Worm (Caenorhabditis elegans) whole organism, L2 larva: Measurements from ENCODE around the gene T07D1.3.

Experiments used
- ama-1 ChIP-seq: fragments of 150-350 bp; optimal IDR thresholded peaks from 2 replicates; lab custom pipeline; 2018; ENCODE audit warnings: inconsistent platforms
- blmp-1 ChIP-seq: sonication (generic microtip); optimal IDR thresholded peaks from 2 replicates; lab custom pipeline; 2017; ENCODE audit warnings: missing genetic modification characterization, mild to moderate bottlenecking, missing compliant biosample characterization, antibody characterized with exemption, moderate library complexity; ENCODE audit not compliant: insufficient read depth
- ceh-82 ChIP-seq: fragments of 150-350 bp; optimal IDR thresholded peaks from 2 replicates; lab custom pipeline; 2014; ENCODE audit warnings: missing biosample characterization, missing genetic modification characterization
- nhr-10 ChIP-seq: sonication (generic microtip); optimal IDR thresholded peaks from 2 replicates; lab custom pipeline; 2017; ENCODE audit warnings: missing biosample characterization, missing genetic modification characterization
- nhr-12 ChIP-seq: fragments of 150-350 bp; optimal IDR thresholded peaks from 2 replicates; lab custom pipeline; 2014; ENCODE audit warnings: missing biosample characterization, missing genetic modification characterization
- nhr-23 ChIP-seq: fragments of 150-350 bp; optimal IDR thresholded peaks from 2 replicates; lab custom pipeline; 2014; ENCODE audit warnings: missing biosample characterization, missing genetic modification reagents, missing genetic modification characterization
- unc-39 ChIP-seq: fragments of 150-350 bp; optimal IDR thresholded peaks from 2 replicates; lab custom pipeline; 2014; ENCODE audit warnings: missing biosample characterization, missing genetic modification characterization
- unc-55 ChIP-seq: fragments of 150-350 bp; sonication (generic microtip); optimal IDR thresholded peaks from 3 replicates; lab custom pipeline; 2014; ENCODE audit warnings: missing biosample characterization, missing genetic modification reagents, missing genetic modification characterization
- zag-1 ChIP-seq: fragments of 150-350 bp; optimal IDR thresholded peaks from 2 replicates; lab custom pipeline; 2014; ENCODE audit warnings: missing biosample characterization, missing genetic modification characterization

DNA sequence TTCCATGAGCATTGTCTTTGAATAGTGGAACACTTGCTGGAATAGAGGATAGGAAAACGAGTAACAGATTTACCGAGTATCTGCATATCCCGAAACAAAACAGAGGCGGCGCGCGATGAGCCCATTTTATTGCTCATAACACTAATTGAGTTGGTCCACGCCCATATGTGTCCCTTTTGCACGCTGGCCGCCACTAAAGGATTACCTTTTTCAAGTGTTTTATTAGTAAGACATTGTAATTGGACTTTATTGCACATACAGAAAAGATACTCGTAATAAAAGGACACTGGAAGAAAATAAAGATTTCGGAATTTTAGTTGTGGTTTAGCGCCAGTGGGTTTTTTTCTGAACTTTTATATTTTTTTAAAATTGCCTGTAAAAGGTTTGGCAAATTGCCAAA is 29.9 kb downstream of the T07D1.3 start, which contains the start of gene hlh-15:
- no peak for TF ChIP-seq unc-55
- TF ChIP-seq nhr-12, result no peak
- TF ChIP-seq blmp-1, result no peak
- TF ChIP-seq ama-1, result no peak
- no peak for TF ChIP-seq nhr-23 (tag; lab: Kevin White, UChicago)
- TF ChIP-seq nhr-10 (tag; lab: Kevin White, UChicago), result no peak
- no peak for TF ChIP-seq zag-1 (tag; lab: Kevin White, UChicago)
- no peak for TF ChIP-seq ceh-82 (tag; lab: Kevin White, UChicago)
- no peak for TF ChIP-seq unc-39 (tag; lab: Kevin White, UChicago)
